Worm (Caenorhabditis elegans) whole organism, mixed stage, embryonic: ENCODE data around the gene cyp-33C8.

ENCODE experiments used
- blmp-1 ChIP-seq: fragments of 150-350 bp; optimal IDR thresholded peaks from 2 replicates; lab custom pipeline; 2014; ENCODE audit warnings: missing biosample characterization, missing genetic modification characterization
- ceh-83 ChIP-seq: fragments of 200-800 bp; sonication (Bioruptor generic); optimal IDR thresholded peaks from 2 replicates; lab custom pipeline; 2018; ENCODE audit warnings: mild to moderate bottlenecking, missing genetic modification characterization, missing compliant biosample characterization
- ces-1 ChIP-seq: fragments of 150-350 bp; optimal IDR thresholded peaks from 2 replicates; lab custom pipeline; 2014; ENCODE audit warnings: missing biosample characterization, missing genetic modification reagents, missing genetic modification characterization
- elt-3 ChIP-seq: fragments of 150-350 bp; optimal IDR thresholded peaks from 2 replicates; lab custom pipeline; 2014; ENCODE audit warnings: missing biosample characterization, missing genetic modification characterization
- mep-1 ChIP-seq: fragments of 150-350 bp; optimal IDR thresholded peaks from 2 replicates; lab custom pipeline; 2017; ENCODE audit warnings: missing biosample characterization, missing genetic modification reagents, missing genetic modification characterization, inconsistent platforms
- nhr-12 ChIP-seq: fragments of 150-350 bp; optimal IDR thresholded peaks from 2 replicates; lab custom pipeline; 2014; ENCODE audit warnings: missing biosample characterization, missing genetic modification characterization
- unc-39 ChIP-seq: fragments of 150-350 bp; optimal IDR thresholded peaks from 2 replicates; lab custom pipeline; 2014; ENCODE audit warnings: missing biosample characterization, missing genetic modification characterization
- unc-62 ChIP-seq: fragments of 150-350 bp; optimal IDR thresholded peaks from 2 replicates; lab custom pipeline; 2014; ENCODE audit warnings: missing biosample characterization, missing genetic modification reagents, missing genetic modification characterization
- zip-8 ChIP-seq: fragments of 150-350 bp; optimal IDR thresholded peaks from 2 replicates; lab custom pipeline; 2014; ENCODE audit warnings: missing biosample characterization, missing genetic modification characterization
- ztf-11 ChIP-seq: fragments of 150-350 bp; optimal IDR thresholded peaks from 2 replicates; lab custom pipeline; 2014; ENCODE audit warnings: missing biosample characterization, missing genetic modification characterization

DNA sequence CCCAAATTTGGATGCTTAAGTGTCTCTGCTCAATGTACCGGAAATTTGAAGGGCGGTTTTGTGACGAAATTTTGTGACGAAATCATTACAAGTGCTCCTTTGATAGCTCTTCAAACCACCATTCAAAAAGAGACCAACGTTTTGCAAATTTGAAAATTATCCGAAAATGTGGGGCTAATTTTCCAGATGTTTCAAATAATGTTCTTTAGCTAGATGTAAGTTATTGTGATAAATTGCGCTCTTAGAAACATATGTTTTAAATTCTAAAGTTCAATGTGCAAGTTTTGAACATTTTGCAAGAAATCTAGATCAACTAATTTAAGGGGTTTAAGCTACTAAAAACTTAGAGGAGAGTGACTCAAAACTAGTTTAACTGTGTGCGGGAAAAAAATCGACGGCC, 17.5 kb upstream of the cyp-33C8 start:
- TF ChIP-seq ztf-11 (tag; lab: Kevin White, UChicago) (no peak), nhr-12 (tag; lab: Kevin White, UChicago) (no peak), unc-62 (GFP tag; lab: Kevin White, UChicago) (no peak), elt-3 (no peak), ces-1 (GFP tag; lab: Kevin White, UChicago) (no peak), zip-8 (tag; lab: Kevin White, UChicago) (no peak), blmp-1 (tag; lab: Kevin White, UChicago) (no peak), ceh-83 (no peak), mep-1 (no peak), unc-39 (no peak)
